Fruit fly (Drosophila melanogaster) whole organism, embryonic: ENCODE results near the gene Trl.
A peak's percentile ranks its signal among the peaks of the same experiment; 100 is the strongest.

Experiments used
- Awh ChIP-seq: fragments of 200-800 bp; sonication (Bioruptor generic); IDR thresholded peaks from 2 replicates; pipeline ENCODE4, ENCODE4 v1.3.6; 2022; ENCODE audit warnings: missing biosample characterization, missing genetic modification characterization
- CG10274 ChIP-seq: fragments of 200-800 bp; sonication (Bioruptor generic); optimal IDR thresholded peaks from 3 replicates; lab custom pipeline; 2017; ENCODE audit warnings: missing biosample characterization, mild to moderate bottlenecking, missing genetic modification characterization
- CG11695 ChIP-seq: fragments of 200-800 bp; sonication (Bioruptor generic); IDR thresholded peaks from 3 replicates; pipeline ENCODE4 v1.3.6; 2022; ENCODE audit warnings: missing biosample characterization, missing genetic modification characterization
- CG12219 ChIP-seq: fragments of 200-800 bp; sonication (Bioruptor generic); optimal IDR thresholded peaks from 3 replicates; lab custom pipeline; 2018; ENCODE audit warnings: missing biosample characterization, mild to moderate bottlenecking, missing genetic modification characterization
- CG12659 ChIP-seq: fragments of 200-800 bp; sonication (Bioruptor generic); optimal IDR thresholded peaks from 3 replicates; lab custom pipeline; 2017; ENCODE audit warnings: mild to moderate bottlenecking, missing biosample characterization, missing genetic modification reagents, missing genetic modification characterization
- CG13287 ChIP-seq: fragments of 200-800 bp; sonication (Bioruptor generic); IDR thresholded peaks from 2 replicates; pipeline ENCODE4 v1.3.6; 2022; ENCODE audit warnings: missing biosample characterization, missing genetic modification characterization; ENCODE audit not compliant: partially characterized antibody
- CG17361 ChIP-seq: fragments of 200-800 bp; sonication (Bioruptor generic); IDR thresholded peaks from 3 replicates; pipeline ENCODE4 v1.3.6; 2022; ENCODE audit warnings: missing biosample characterization, missing genetic modification characterization
- CG1832 ChIP-seq: fragments of 200-800 bp; sonication (Bioruptor generic); optimal IDR thresholded peaks from 2 replicates; lab custom pipeline; 2017; ENCODE audit warnings: missing biosample characterization, mild to moderate bottlenecking, missing genetic modification characterization, inconsistent platforms
- CG2199 ChIP-seq: fragments of 200-800 bp; sonication (Bioruptor generic); IDR thresholded peaks from 3 replicates; pipeline ENCODE4 v1.3.6; 2022; ENCODE audit warnings: missing biosample characterization, missing genetic modification characterization
- CG2202 ChIP-seq: fragments of 200-800 bp; sonication (Bioruptor generic); optimal IDR thresholded peaks from 2 replicates; lab custom pipeline; 2018; ENCODE audit warnings: missing biosample characterization, mild to moderate bottlenecking, missing genetic modification characterization
- CG32532 ChIP-seq: fragments of 200-800 bp; sonication (Bioruptor generic); IDR thresholded peaks from 2 replicates; pipeline ENCODE4 v1.3.6; 2022; ENCODE audit warnings: missing biosample characterization, missing genetic modification characterization
- CG33557 ChIP-seq: fragments of 200-800 bp; sonication (Bioruptor generic); optimal IDR thresholded peaks from 2 replicates; lab custom pipeline; 2019; ENCODE audit warnings: missing biosample characterization, mild to moderate bottlenecking, missing genetic modification characterization, moderate library complexity
- CG43689 ChIP-seq: fragments of 200-800 bp; sonication (Bioruptor generic); IDR thresholded peaks from 2 replicates; pipeline ENCODE4 v1.3.6; 2022; ENCODE audit warnings: missing biosample characterization, missing genetic modification characterization
- CG5953 ChIP-seq: fragments of 200-800 bp; sonication (Bioruptor generic); IDR thresholded peaks from 2 replicates; pipeline ENCODE4 v1.3.6; 2022; ENCODE audit warnings: missing biosample characterization, missing genetic modification characterization
- CG7786 ChIP-seq: fragments of 200-800 bp; sonication (Bioruptor generic); optimal IDR thresholded peaks from 2 replicates; lab custom pipeline; 2016; ENCODE audit warnings: missing biosample characterization, missing genetic modification characterization
- CG8290 ChIP-seq, 3 experiments: fragments of 200-800 bp; sonication (Bioruptor generic); optimal IDR thresholded peaks; 2 replicates each; lab custom pipeline; 2016 to 2019; ENCODE audit warnings: missing biosample characterization in 3 of 3, missing genetic modification characterization in 3 of 3, mild to moderate bottlenecking in 2 of 3, moderate library complexity in 1 of 3
- CG8388 ChIP-seq: fragments of 200-800 bp; sonication (Bioruptor generic); optimal IDR thresholded peaks from 2 replicates; lab custom pipeline; 2019; ENCODE audit warnings: missing biosample characterization, mild to moderate bottlenecking, missing genetic modification characterization, moderate library complexity
- CG9817 ChIP-seq: fragments of 200-800 bp; sonication (Bioruptor generic); optimal IDR thresholded peaks from 2 replicates; lab custom pipeline; 2018; ENCODE audit warnings: missing biosample characterization, mild to moderate bottlenecking, missing genetic modification characterization, moderate library complexity
- CHES-1-like ChIP-seq: fragments of 200-800 bp; sonication (Bioruptor generic); optimal IDR thresholded peaks from 2 replicates; lab custom pipeline; 2016; ENCODE audit warnings: missing biosample characterization, missing genetic modification characterization
- H2.0 ChIP-seq: fragments of 200-800 bp; sonication (Bioruptor generic); IDR thresholded peaks from 2 replicates; pipeline ENCODE4 v1.3.6; 2022; ENCODE audit warnings: missing biosample characterization, missing genetic modification characterization
- Hr51 ChIP-seq, 2 experiments: fragments of 200-800 bp; sonication (Bioruptor generic); optimal IDR thresholded peaks; 2 replicates in 1 of 2; 3 replicates in 1 of 2; lab custom pipeline; 2016 to 2018; ENCODE audit warnings: missing biosample characterization in 2 of 2, missing genetic modification characterization in 2 of 2, mild to moderate bottlenecking in 1 of 2, moderate library complexity in 1 of 2
- Mes4 ChIP-seq: fragments of 200-800 bp; sonication (Bioruptor generic); optimal IDR thresholded peaks from 2 replicates; lab custom pipeline; 2016; ENCODE audit warnings: missing biosample characterization, missing genetic modification characterization
- Sry-δ ChIP-seq: fragments of 200-800 bp; sonication (Bioruptor generic); optimal IDR thresholded peaks from 2 replicates; lab custom pipeline; 2016; ENCODE audit warnings: missing biosample characterization, missing genetic modification characterization
- TFAM ChIP-seq: fragments of 200-800 bp; sonication (Bioruptor generic); optimal IDR thresholded peaks from 2 replicates; lab custom pipeline; 2017; ENCODE audit warnings: missing biosample characterization, missing genetic modification characterization, inconsistent platforms
- bab2 ChIP-seq: fragments of 200-800 bp; sonication (Bioruptor generic); optimal IDR thresholded peaks from 2 replicates; lab custom pipeline; 2016; ENCODE audit warnings: missing biosample characterization, missing genetic modification characterization
- bbx ChIP-seq: fragments of 200-800 bp; sonication (Bioruptor generic); IDR thresholded peaks from 2 replicates; pipeline ENCODE4 v1.3.6; 2022; ENCODE audit warnings: missing biosample characterization, missing genetic modification characterization; ENCODE audit not compliant: partially characterized antibody
- cato ChIP-seq: fragments of 200-800 bp; sonication (Bioruptor generic); optimal IDR thresholded peaks from 2 replicates; lab custom pipeline; 2016; ENCODE audit warnings: missing biosample characterization, missing genetic modification characterization, borderline replicate concordance
- chif ChIP-seq, 2 experiments: fragments of 200-800 bp; sonication (Bioruptor generic); optimal IDR thresholded peaks; 3 replicates each; lab custom pipeline; 2016; ENCODE audit warnings: missing biosample characterization in 2 of 2, missing genetic modification characterization in 2 of 2
- dmrt99B ChIP-seq: fragments of 200-800 bp; sonication (Bioruptor generic); optimal IDR thresholded peaks from 2 replicates; lab custom pipeline; 2018; ENCODE audit warnings: missing biosample characterization, mild to moderate bottlenecking, missing genetic modification characterization, moderate library complexity
- ewg ChIP-seq: fragments of 200-800 bp; sonication (Bioruptor generic); optimal IDR thresholded peaks from 3 replicates; lab custom pipeline; 2017; ENCODE audit warnings: mild to moderate bottlenecking, missing biosample characterization, missing genetic modification reagents, missing genetic modification characterization
- fd64A ChIP-seq: fragments of 200-800 bp; sonication (Bioruptor generic); optimal IDR thresholded peaks from 3 replicates; lab custom pipeline; 2018; ENCODE audit warnings: missing biosample characterization, mild to moderate bottlenecking, missing genetic modification characterization
- ftz-f1 ChIP-seq: fragments of 200-800 bp; sonication (Bioruptor generic); optimal IDR thresholded peaks from 2 replicates; lab custom pipeline; 2016; ENCODE audit warnings: missing biosample characterization, missing genetic modification characterization
- ind ChIP-seq: fragments of 200-800 bp; sonication (Bioruptor generic); optimal IDR thresholded peaks from 3 replicates; lab custom pipeline; 2016; ENCODE audit warnings: missing biosample characterization, missing genetic modification characterization
- kah ChIP-seq: fragments of 200-800 bp; sonication (Bioruptor generic); optimal IDR thresholded peaks from 2 replicates; lab custom pipeline; 2018; ENCODE audit warnings: missing biosample characterization, mild to moderate bottlenecking, missing genetic modification characterization
- mirr ChIP-seq: fragments of 200-800 bp; sonication (Bioruptor generic); optimal IDR thresholded peaks from 3 replicates; lab custom pipeline; 2018; ENCODE audit warnings: missing biosample characterization, mild to moderate bottlenecking, missing genetic modification characterization
- nerfin-2 ChIP-seq: fragments of 200-800 bp; sonication (Bioruptor generic); IDR thresholded peaks from 2 replicates; pipeline ENCODE4 v1.3.6; 2022; ENCODE audit warnings: missing biosample characterization, missing genetic modification characterization; ENCODE audit not compliant: partially characterized antibody
- onecut ChIP-seq: fragments of 200-800 bp; sonication (Bioruptor generic); IDR thresholded peaks from 2 replicates; pipeline ENCODE4 v1.3.6; 2022; ENCODE audit warnings: missing biosample characterization, missing genetic modification characterization
- row ChIP-seq: fragments of 200-800 bp; sonication (Bioruptor generic); IDR thresholded peaks from 3 replicates; pipeline ENCODE4 v1.3.6; 2022; ENCODE audit warnings: missing biosample characterization, missing genetic modification characterization
- run ChIP-seq: fragments of 200-800 bp; sonication (Bioruptor generic); optimal IDR thresholded peaks from 3 replicates; lab custom pipeline; 2018; ENCODE audit warnings: missing biosample characterization, mild to moderate bottlenecking, missing genetic modification characterization
- sc ChIP-seq, 3 experiments: fragments of >200 bp in 2 of 3; fragments of 200-800 bp in 1 of 3; sonication (Bioruptor generic) in 1 of 3; optimal IDR thresholded peaks; 2 replicates in 2 of 3; 3 replicates in 1 of 3; lab custom pipeline; 2017; ENCODE audit warnings: mild to moderate bottlenecking in 1 of 3, missing biosample characterization in 1 of 3, missing genetic modification characterization in 1 of 3, missing genetic modification reagents in 1 of 3
- sens ChIP-seq: fragments of 200-800 bp; sonication (Bioruptor generic); peaks from one replicate; lab custom pipeline; 2016; ENCODE audit warnings: missing biosample characterization, missing genetic modification characterization
- tup ChIP-seq: fragments of 200-800 bp; sonication (Bioruptor generic); optimal IDR thresholded peaks from 2 replicates; lab custom pipeline; 2016; ENCODE audit warnings: missing biosample characterization, mild to moderate bottlenecking, missing genetic modification characterization, moderate library complexity
- unc-4 ChIP-seq: fragments of 200-800 bp; sonication (Bioruptor generic); IDR thresholded peaks from 2 replicates; pipeline ENCODE4 v1.3.6; 2022; ENCODE audit warnings: missing biosample characterization, missing genetic modification characterization; ENCODE audit not compliant: partially characterized antibody
- unpg ChIP-seq: fragments of 200-800 bp; sonication (Bioruptor generic); optimal IDR thresholded peaks from 3 replicates; lab custom pipeline; 2018; ENCODE audit warnings: missing biosample characterization, mild to moderate bottlenecking, missing genetic modification characterization, moderate library complexity
- vnd ChIP-seq: fragments of 200-800 bp; sonication (Bioruptor generic); IDR thresholded peaks from 3 replicates; pipeline ENCODE4 v1.3.6; 2022; ENCODE audit warnings: missing biosample characterization, missing genetic modification characterization; ENCODE audit not compliant: partially characterized antibody
- zfh2 ChIP-seq: fragments of 200-800 bp; sonication (Bioruptor generic); optimal IDR thresholded peaks from 2 replicates; lab custom pipeline; 2016; ENCODE audit warnings: missing biosample characterization, missing genetic modification characterization

Trl gene

dm6 chr3L:14757464-14758384 lies 3.1 kb downstream of the Trl start, which contains the start of gene CG42507 (continued):
- TF ChIP-seq CG11695 (GFP tag; lab: Robert Waterston, UW) (peak; percentile 53; the same call in 1 of the 3 replicates), onecut (GFP tag; lab: Robert Waterston, UW) (peak; percentile 72), mirr (peak; percentile 80), dmrt99B (peak; percentile 5), CG5953 (GFP tag; lab: Robert Waterston, UW) (no peak), CG32532 (GFP tag; lab: Robert Waterston, UW) (peak; percentile 45; the same call in 1 of the 2 replicates), Awh (GFP tag; lab: Robert Waterston, UW) (no peak), bbx (GFP tag; lab: Robert Waterston, UW) (0 out of 2 replicates have a peak, but pooled peaks have one; percentile 8), nerfin-2 (GFP tag; lab: Robert Waterston, UW) (no peak), Sry-δ (GFP tag; lab: Kevin White, UChicago) (no peak), TFAM (GFP tag; lab: Kevin White, UChicago) (peak; percentile 13), CHES-1-like (peak; percentile 44), CG2202 (peak; percentile 24), sens (GFP tag; lab: Kevin White, UChicago) (peak; percentile 76), chif (GFP tag; optimal IDR thresholded peaks at IDR 0.05; lab: Kevin White, UChicago) (no peak), ind (GFP tag; lab: Kevin White, UChicago) (no peak), ewg (GFP tag; lab: Kevin White, UChicago) (peak; percentile 24), CG9817 (tag; lab: Kevin White, UChicago) (no peak), row (GFP tag; lab: Robert Waterston, UW) (peak; percentile 47), CG13287 (GFP tag; lab: Robert Waterston, UW) (peak; percentile 54), vnd (GFP tag; lab: Robert Waterston, UW) (no peak), sc (optimal IDR thresholded peaks at IDR 0.05; lab: Kevin White, UChicago) (no peak), sc (GFP tag; optimal IDR thresholded peaks at IDR 0.05; lab: Kevin White, UChicago) (peak; percentile 16), CG1832 (GFP tag; lab: Kevin White, UChicago) (no peak), CG2199 (GFP tag; lab: Robert Waterston, UW) (peak; percentile 73; the same call in 2 of the 3 replicates), CG43689 (GFP tag; lab: Robert Waterston, UW) (no peak), cato (GFP tag; lab: Kevin White, UChicago) (no peak), ftz-f1 (GFP tag; lab: Kevin White, UChicago) (peak; percentile 75), kah (peak; percentile 80), CG10274 (GFP tag; lab: Kevin White, UChicago) (no peak), Mes4 (GFP tag; lab: Kevin White, UChicago) (peak; percentile 46), H2.0 (GFP tag; lab: Robert Waterston, UW) (no peak), Hr51 (GFP tag; optimal IDR thresholded peaks at IDR 0.05; lab: Kevin White, UChicago) (no peak), tup (GFP tag; lab: Kevin White, UChicago) (no peak), run (tag; lab: Kevin White, UChicago) (no peak), CG8388 (GFP tag; lab: Kevin White, UChicago) (no peak), CG8290 (GFP tag; optimal IDR thresholded peaks at IDR 0.05; lab: Kevin White, UChicago) (peak; percentile 20), CG8290 (tag; optimal IDR thresholded peaks at IDR 0.05; lab: Kevin White, UChicago) (peak; percentile 54 to 70), fd64A (peak; percentile 67), unpg (GFP tag; lab: Kevin White, UChicago) (peak; percentile 11), CG17361 (no peak), CG7786 (GFP tag; lab: Kevin White, UChicago) (no peak), CG12659 (peak; percentile 32), unc-4 (GFP tag; lab: Robert Waterston, UW) (peak; percentile 46; the same call in 1 of the 2 replicates), bab2 (GFP tag; lab: Kevin White, UChicago) (peak; percentile 28), zfh2 (no peak), CG33557 (GFP tag; lab: Kevin White, UChicago) (peak; percentile 63), CG12219 (peak; percentile 53)
